Worm (Caenorhabditis elegans) whole organism, mixed stage, embryonic: ENCODE data around the gene ins-2.

Experiments
- ceh-39 ChIP-seq: fragments of 150-350 bp; optimal IDR thresholded peaks from 2 replicates; lab custom pipeline; 2014; ENCODE audit warnings: missing biosample characterization, missing genetic modification characterization
- ceh-43 ChIP-seq: fragments of 200-800 bp; sonication (Bioruptor generic); optimal IDR thresholded peaks from 2 replicates; lab custom pipeline; 2018; ENCODE audit warnings: mild to moderate bottlenecking, missing genetic modification characterization, moderate library complexity, missing compliant biosample characterization
- elt-3 ChIP-seq: fragments of 150-350 bp; optimal IDR thresholded peaks from 2 replicates; lab custom pipeline; 2014; ENCODE audit warnings: missing biosample characterization, missing genetic modification characterization
- lin-13 ChIP-seq: fragments of 150-350 bp; optimal IDR thresholded peaks from 2 replicates; lab custom pipeline; 2014; ENCODE audit warnings: missing biosample characterization, missing genetic modification characterization
- lsy-2 ChIP-seq: fragments of 150-350 bp; optimal IDR thresholded peaks from 2 replicates; lab custom pipeline; 2014; ENCODE audit warnings: missing biosample characterization, missing genetic modification characterization
- nhr-12 ChIP-seq: fragments of 150-350 bp; optimal IDR thresholded peaks from 2 replicates; lab custom pipeline; 2014; ENCODE audit warnings: missing biosample characterization, missing genetic modification characterization
- nhr-237 ChIP-seq: fragments of 150-350 bp; optimal IDR thresholded peaks from 2 replicates; lab custom pipeline; 2014; ENCODE audit warnings: missing biosample characterization, missing genetic modification characterization
- nhr-76 ChIP-seq: sonication (generic microtip); optimal IDR thresholded peaks from 2 replicates; lab custom pipeline; 2017; ENCODE audit warnings: missing biosample characterization, missing genetic modification characterization
- pha-4 ChIP-seq: fragments of 150-350 bp; optimal IDR thresholded peaks from 2 replicates; lab custom pipeline; 2018; ENCODE audit warnings: missing biosample characterization, missing genetic modification reagents, missing genetic modification characterization
- snpc-4 ChIP-seq: fragments of 150-350 bp; optimal IDR thresholded peaks from 2 replicates; lab custom pipeline; 2014; ENCODE audit warnings: missing biosample characterization, missing genetic modification characterization
- unc-39 ChIP-seq: fragments of 150-350 bp; optimal IDR thresholded peaks from 2 replicates; lab custom pipeline; 2014; ENCODE audit warnings: missing biosample characterization, missing genetic modification characterization
- zip-8 ChIP-seq: fragments of 150-350 bp; optimal IDR thresholded peaks from 2 replicates; lab custom pipeline; 2014; ENCODE audit warnings: missing biosample characterization, missing genetic modification characterization
- ztf-11 ChIP-seq: fragments of 150-350 bp; optimal IDR thresholded peaks from 2 replicates; lab custom pipeline; 2014; ENCODE audit warnings: missing biosample characterization, missing genetic modification characterization

DNA sequence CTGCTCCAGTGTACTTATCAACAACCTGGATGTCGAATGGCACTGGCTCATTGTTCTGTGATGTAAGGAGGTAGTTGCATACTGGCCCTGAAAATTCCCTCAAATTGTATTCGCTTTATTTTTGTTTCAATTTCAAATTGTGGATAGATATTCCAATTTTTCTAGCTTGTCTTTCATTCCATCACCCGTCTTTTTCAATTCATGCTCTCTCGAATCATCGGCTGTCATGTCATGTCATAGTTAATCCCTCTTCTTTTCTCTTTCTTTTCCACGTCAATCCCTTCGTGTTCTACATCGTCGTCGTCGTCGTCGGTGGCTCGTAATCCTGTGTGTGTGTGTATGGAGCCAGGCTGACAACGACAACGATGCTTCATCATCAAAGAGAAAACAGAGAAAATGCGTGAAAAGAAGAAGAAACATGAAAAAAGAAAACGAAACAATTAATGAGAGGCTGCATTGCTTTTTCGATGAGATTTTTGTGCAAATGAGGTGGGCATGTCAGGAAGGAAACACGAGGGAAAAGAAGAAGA lies 32.6 kb upstream of the ins-2 start:
- TF ChIP-seq nhr-76: no peak
- TF ChIP-seq lin-13: no peak
- TF ChIP-seq elt-3: no peak
- no peak for TF ChIP-seq nhr-237
- no peak for TF ChIP-seq ztf-11 (tag; lab: Kevin White, UChicago)
- TF ChIP-seq nhr-12 (tag; lab: Kevin White, UChicago): no peak
- no peak for TF ChIP-seq ceh-39 (tag; lab: Kevin White, UChicago)
- TF ChIP-seq lsy-2 (tag; lab: Kevin White, UChicago): no peak
- TF ChIP-seq unc-39 (tag; lab: Kevin White, UChicago): no peak
- TF ChIP-seq snpc-4 (tag; lab: Kevin White, UChicago): no peak
- no peak for TF ChIP-seq zip-8 (tag; lab: Kevin White, UChicago)
- TF ChIP-seq ceh-43 (GFP tag; lab: Kevin White, UChicago): no peak
- no peak for TF ChIP-seq pha-4
